Fruit fly (Drosophila melanogaster) whole organism, embryonic: ENCODE measurements around the gene CG43051.

Experiments used
- Atf6 ChIP-seq: fragments of 200-800 bp; sonication (Bioruptor generic); IDR thresholded peaks from 2 replicates; pipeline ENCODE4 v1.3.6; 2022; ENCODE audit warnings: missing biosample characterization, missing genetic modification characterization
- CG14710 ChIP-seq: fragments of 200-800 bp; sonication (Bioruptor generic); optimal IDR thresholded peaks from 3 replicates; lab custom pipeline; 2019; ENCODE audit warnings: missing biosample characterization, mild to moderate bottlenecking, missing genetic modification characterization, moderate library complexity
- CG1529 ChIP-seq: fragments of 200-800 bp; sonication (Bioruptor generic); optimal IDR thresholded peaks from 3 replicates; lab custom pipeline; 2018; ENCODE audit warnings: missing biosample characterization, missing genetic modification characterization
- CG15479 ChIP-seq: fragments of 200-800 bp; sonication (Bioruptor generic); optimal IDR thresholded peaks from 3 replicates; lab custom pipeline; 2019; ENCODE audit warnings: missing biosample characterization, mild to moderate bottlenecking, missing genetic modification characterization, moderate library complexity
- CG16863 ChIP-seq: fragments of 200-800 bp; sonication (Bioruptor generic); optimal IDR thresholded peaks from 3 replicates; lab custom pipeline; 2016; ENCODE audit warnings: missing biosample characterization, missing genetic modification characterization
- CG17328 ChIP-seq: fragments of 200-800 bp; sonication (Bioruptor generic); IDR thresholded peaks from 2 replicates; pipeline ENCODE4 v1.3.6; 2022; ENCODE audit warnings: missing biosample characterization, missing genetic modification characterization
- CG17359 ChIP-seq: fragments of 200-800 bp; sonication (Bioruptor generic); optimal IDR thresholded peaks from 3 replicates; lab custom pipeline; 2018; ENCODE audit warnings: missing biosample characterization, mild to moderate bottlenecking, missing genetic modification characterization, moderate library complexity
- CG17612 ChIP-seq: fragments of 200-800 bp; sonication (Bioruptor generic); IDR thresholded peaks from 2 replicates; pipeline ENCODE4 v1.3.6; 2022; ENCODE audit warnings: missing biosample characterization, missing genetic modification characterization
- CG17829 ChIP-seq: fragments of 200-800 bp; optimal IDR thresholded peaks from 2 replicates; lab custom pipeline; 2019; ENCODE audit warnings: missing biosample characterization, mild to moderate bottlenecking, missing genetic modification characterization, moderate library complexity
- CG17912 ChIP-seq: fragments of 200-800 bp; sonication (Bioruptor generic); optimal IDR thresholded peaks from 2 replicates; lab custom pipeline; 2018; ENCODE audit warnings: missing biosample characterization, mild to moderate bottlenecking, missing genetic modification characterization
- CG1792 ChIP-seq: fragments of 200-800 bp; sonication (Bioruptor generic); optimal IDR thresholded peaks from 2 replicates; lab custom pipeline; 2016; ENCODE audit warnings: missing biosample characterization, missing genetic modification characterization
- CG2199 ChIP-seq: fragments of 200-800 bp; sonication (Bioruptor generic); IDR thresholded peaks from 3 replicates; pipeline ENCODE4 v1.3.6; 2022; ENCODE audit warnings: missing biosample characterization, missing genetic modification characterization
- CG8290 ChIP-seq, 3 experiments: fragments of 200-800 bp; sonication (Bioruptor generic); optimal IDR thresholded peaks; 2 replicates each; lab custom pipeline; 2016 to 2019; ENCODE audit warnings: missing biosample characterization in 3 of 3, missing genetic modification characterization in 3 of 3, mild to moderate bottlenecking in 2 of 3, moderate library complexity in 1 of 3
- Dbx ChIP-seq: fragments of 200-800 bp; sonication (Bioruptor generic); IDR thresholded peaks from 3 replicates; pipeline ENCODE4 v1.3.6; 2022; ENCODE audit warnings: missing biosample characterization, missing genetic modification characterization
- E2f2 ChIP-seq: fragments of 200-800 bp; sonication (Bioruptor generic); IDR thresholded peaks from 2 replicates; pipeline ENCODE4 v1.3.6; 2022; ENCODE audit warnings: missing biosample characterization, missing genetic modification characterization
- ERR ChIP-seq: fragments of 200-800 bp; sonication (Bioruptor generic); optimal IDR thresholded peaks from 2 replicates; lab custom pipeline; 2016; ENCODE audit warnings: missing biosample characterization, missing genetic modification characterization
- Ets65A ChIP-seq: fragments of 200-800 bp; sonication (Bioruptor generic); peaks from one replicate; lab custom pipeline; 2016; ENCODE audit warnings: missing biosample characterization, missing genetic modification characterization
- HmgD ChIP-seq: fragments of 200-800 bp; sonication (Bioruptor generic); optimal IDR thresholded peaks from 3 replicates; lab custom pipeline; 2016; ENCODE audit warnings: missing biosample characterization, missing genetic modification characterization
- Hr78 ChIP-seq, 2 experiments: fragments of 200-800 bp in 1 of 2; fragments of >200 bp in 1 of 2; sonication (Bioruptor generic) in 1 of 2; optimal IDR thresholded peaks; 2 replicates each; lab custom pipeline; 2017 to 2019; ENCODE audit warnings: missing biosample characterization in 2 of 2, missing genetic modification characterization in 2 of 2, mild to moderate bottlenecking in 1 of 2, moderate library complexity in 1 of 2
- Lim3 ChIP-seq: fragments of 200-800 bp; sonication (Bioruptor generic); IDR thresholded peaks from 2 replicates; pipeline ENCODE4 v1.3.6; 2022; ENCODE audit warnings: missing biosample characterization, missing genetic modification characterization
- Oaz ChIP-seq: fragments of 200-800 bp; sonication (Bioruptor generic); IDR thresholded peaks from 2 replicates; pipeline ENCODE4 v1.3.6; 2022; ENCODE audit warnings: missing biosample characterization, missing genetic modification characterization
- Xrp1 ChIP-seq: fragments of 200-800 bp; sonication (Bioruptor generic); IDR thresholded peaks from 2 replicates; pipeline ENCODE4 v1.3.6; 2022; ENCODE audit warnings: missing biosample characterization, missing genetic modification characterization
- ac ChIP-seq: fragments of 200-800 bp; sonication (Bioruptor generic); optimal IDR thresholded peaks from 3 replicates; lab custom pipeline; 2017; ENCODE audit warnings: missing biosample characterization, mild to moderate bottlenecking, missing genetic modification characterization
- al ChIP-seq: fragments of 200-800 bp; sonication (Bioruptor generic); IDR thresholded peaks from 2 replicates; pipeline ENCODE4 v1.3.6; 2022; ENCODE audit warnings: missing biosample characterization, missing genetic modification characterization
- ash1 ChIP-seq: fragments of 200-800 bp; sonication (Bioruptor generic); optimal IDR thresholded peaks from 2 replicates; lab custom pipeline; 2018; ENCODE audit warnings: missing biosample characterization, mild to moderate bottlenecking, missing genetic modification characterization
- cad ChIP-seq: fragments of >200 bp; optimal IDR thresholded peaks from 2 replicates; lab custom pipeline; 2017; ENCODE audit warnings: missing biosample characterization, missing genetic modification characterization
- chn ChIP-seq: fragments of 200-800 bp; sonication (Bioruptor generic); optimal IDR thresholded peaks from 2 replicates; lab custom pipeline; 2016; ENCODE audit warnings: missing biosample characterization, missing genetic modification characterization
- ci ChIP-seq: fragments of 200-800 bp; sonication (Bioruptor generic); IDR thresholded peaks from 3 replicates; pipeline ENCODE4 v1.3.6; 2022; ENCODE audit warnings: missing biosample characterization, missing genetic modification characterization
- dimm ChIP-seq: fragments of 200-800 bp; sonication (Bioruptor generic); IDR thresholded peaks from 2 replicates; pipeline ENCODE4 v1.3.6; 2022; ENCODE audit warnings: missing biosample characterization, missing genetic modification characterization
- exex ChIP-seq: fragments of 200-800 bp; sonication (Bioruptor generic); optimal IDR thresholded peaks from 4 replicates; lab custom pipeline; 2018; ENCODE audit warnings: missing biosample characterization, mild to moderate bottlenecking, missing genetic modification characterization, moderate library complexity
- gem ChIP-seq: fragments of 200-800 bp; sonication (Bioruptor generic); optimal IDR thresholded peaks from 2 replicates; lab custom pipeline; 2019; ENCODE audit warnings: missing biosample characterization, mild to moderate bottlenecking, missing genetic modification characterization, moderate library complexity
- grn ChIP-seq: fragments of 200-800 bp; sonication (Bioruptor generic); optimal IDR thresholded peaks from 3 replicates; lab custom pipeline; 2017; ENCODE audit warnings: missing biosample characterization, missing genetic modification characterization
- gsb-n ChIP-seq: fragments of 200-800 bp; sonication (Bioruptor generic); optimal IDR thresholded peaks from 3 replicates; lab custom pipeline; 2018; ENCODE audit warnings: missing biosample characterization, mild to moderate bottlenecking, missing genetic modification characterization
- hbn ChIP-seq: fragments of 200-800 bp; sonication (Bioruptor generic); IDR thresholded peaks from 2 replicates; pipeline ENCODE4 v1.3.6; 2022; ENCODE audit warnings: missing biosample characterization, missing genetic modification characterization; ENCODE audit not compliant: partially characterized antibody
- insv ChIP-seq, 2 experiments: fragments of 200-800 bp; sonication (Bioruptor generic); optimal IDR thresholded peaks; 3 replicates each; lab custom pipeline; 2016 to 2018; ENCODE audit warnings: missing biosample characterization in 2 of 2, missing genetic modification characterization in 2 of 2
- inv ChIP-seq: fragments of 200-800 bp; sonication (Bioruptor generic); IDR thresholded peaks from 2 replicates; pipeline ENCODE4 v1.3.6; 2022; ENCODE audit warnings: missing biosample characterization, missing genetic modification characterization; ENCODE audit not compliant: partially characterized antibody
- lov ChIP-seq, 2 experiments: fragments of 200-800 bp in 1 of 2; fragments of >200 bp in 1 of 2; sonication (Bioruptor generic) in 1 of 2; IDR thresholded peaks in 1 of 2; optimal IDR thresholded peaks in 1 of 2; 2 replicates in 1 of 2; 3 replicates in 1 of 2; pipeline versions ENCODE4 v1.3.6 to Lab custom; 2017 to 2022; ENCODE audit warnings: missing biosample characterization in 1 of 2, missing genetic modification characterization in 1 of 2
- phol ChIP-seq: fragments of 200-800 bp; sonication (Bioruptor generic); optimal IDR thresholded peaks from 3 replicates; lab custom pipeline; 2018; ENCODE audit warnings: missing biosample characterization, mild to moderate bottlenecking, missing genetic modification characterization, moderate library complexity
- pros ChIP-seq: fragments of 200-800 bp; sonication (Bioruptor generic); optimal IDR thresholded peaks from 3 replicates; lab custom pipeline; 2019; ENCODE audit warnings: missing biosample characterization, mild to moderate bottlenecking, missing genetic modification characterization, moderate library complexity
- sisA ChIP-seq: fragments of 200-800 bp; sonication (Bioruptor generic); IDR thresholded peaks from 2 replicates; pipeline ENCODE4 v1.3.6; 2022; ENCODE audit warnings: missing biosample characterization, missing genetic modification characterization
- slou ChIP-seq: fragments of 200-800 bp; sonication (Bioruptor generic); optimal IDR thresholded peaks from 3 replicates; lab custom pipeline; 2016; ENCODE audit warnings: missing biosample characterization, missing genetic modification characterization
- toy ChIP-seq: fragments of 200-800 bp; sonication (Bioruptor generic); IDR thresholded peaks from 2 replicates; pipeline ENCODE4 v1.3.6; 2022; ENCODE audit warnings: missing biosample characterization, missing genetic modification characterization
- usp ChIP-seq: fragments of >200 bp; optimal IDR thresholded peaks from 2 replicates; lab custom pipeline; 2017; ENCODE audit warnings: missing biosample characterization, missing genetic modification characterization
- vfl ChIP-seq: fragments of 200-800 bp; sonication (Bioruptor generic); optimal IDR thresholded peaks from 2 replicates; lab custom pipeline; 2016; ENCODE audit warnings: missing biosample characterization, missing genetic modification characterization
- vvl ChIP-seq: fragments of 200-800 bp; sonication (Bioruptor generic); IDR thresholded peaks from 2 replicates; pipeline ENCODE4 v1.3.6; 2022; ENCODE audit warnings: missing biosample characterization, missing genetic modification characterization
- wdn ChIP-seq: fragments of 200-800 bp; sonication (Bioruptor generic); IDR thresholded peaks from 2 replicates; pipeline ENCODE4 v1.3.6; 2022; ENCODE audit warnings: missing biosample characterization, missing genetic modification characterization
- wek ChIP-seq: fragments of 200-800 bp; sonication (Bioruptor generic); optimal IDR thresholded peaks from 3 replicates; lab custom pipeline; 2018; ENCODE audit warnings: missing biosample characterization, mild to moderate bottlenecking, missing genetic modification characterization, moderate library complexity
- z ChIP-seq: fragments of 200-800 bp; sonication (Bioruptor generic); IDR thresholded peaks from 3 replicates; pipeline ENCODE4 v1.3.6; 2022; ENCODE audit warnings: missing biosample characterization, missing genetic modification characterization

Gene CG43051

DNA sequence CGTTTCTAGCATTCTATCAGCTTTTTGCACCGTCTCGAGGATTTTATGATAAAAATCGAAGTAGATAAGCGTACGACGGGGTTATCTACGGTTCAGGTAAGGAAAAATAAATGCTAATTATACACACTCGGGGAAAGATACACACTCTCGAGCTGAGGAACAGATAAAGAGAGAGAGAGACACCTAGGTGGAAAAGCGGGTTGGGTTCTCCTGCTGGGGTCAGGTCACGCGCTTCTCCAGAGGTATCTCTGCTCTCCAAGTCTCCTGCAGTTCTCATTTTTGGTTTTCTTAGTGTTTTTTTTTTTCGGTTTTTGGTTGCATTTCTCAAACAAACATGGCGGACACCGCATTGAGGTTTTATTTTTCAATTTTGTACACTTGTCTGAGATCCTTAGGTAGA lies 47.9 kb upstream of the CG43051 start (continued):
- TF ChIP-seq E2f2 (0 out of 2 replicates have a peak, but pooled peaks have one; percentile 6), CG16863 (GFP tag; lab: Kevin White, UChicago) (no peak), pros (peak; percentile 81), z (GFP tag; lab: Robert Waterston, UW) (0 out of 3 replicates have a peak, but pooled peaks have one; percentile 16), al (GFP tag; lab: Robert Waterston, UW) (0 out of 2 replicates have a peak, but pooled peaks have one; percentile 20), gem (no peak), ash1 (no peak), wdn (GFP tag; lab: Robert Waterston, UW) (0 out of 2 replicates have a peak, but pooled peaks have one; percentile 3), slou (GFP tag; lab: Kevin White, UChicago) (no peak), phol (tag; lab: Kevin White, UChicago) (peak; percentile 56), sisA (no peak), Oaz (GFP tag; lab: Robert Waterston, UW) (no peak), CG15479 (peak; percentile 29), toy (no peak), cad (peak; percentile 31), grn (peak; percentile 2), ci (GFP tag; lab: Robert Waterston, UW) (0 out of 3 replicates have a peak, but pooled peaks have one; percentile 6), CG17328 (GFP tag; lab: Robert Waterston, UW) (0 out of 2 replicates have a peak, but pooled peaks have one; percentile 6), Atf6 (GFP tag; lab: Robert Waterston, UW) (peak; percentile 47), CG8290 (GFP tag; optimal IDR thresholded peaks at IDR 0.05; lab: Kevin White, UChicago) (no peak), CG8290 (tag; optimal IDR thresholded peaks at IDR 0.05; lab: Kevin White, UChicago) (peak in 1 of 2 experiments; percentile 14), CG2199 (GFP tag; lab: Robert Waterston, UW) (peak; percentile 62; the same call in 1 of the 3 replicates), Dbx (peak; percentile 58; the same call in 2 of the 3 replicates)

DNA sequence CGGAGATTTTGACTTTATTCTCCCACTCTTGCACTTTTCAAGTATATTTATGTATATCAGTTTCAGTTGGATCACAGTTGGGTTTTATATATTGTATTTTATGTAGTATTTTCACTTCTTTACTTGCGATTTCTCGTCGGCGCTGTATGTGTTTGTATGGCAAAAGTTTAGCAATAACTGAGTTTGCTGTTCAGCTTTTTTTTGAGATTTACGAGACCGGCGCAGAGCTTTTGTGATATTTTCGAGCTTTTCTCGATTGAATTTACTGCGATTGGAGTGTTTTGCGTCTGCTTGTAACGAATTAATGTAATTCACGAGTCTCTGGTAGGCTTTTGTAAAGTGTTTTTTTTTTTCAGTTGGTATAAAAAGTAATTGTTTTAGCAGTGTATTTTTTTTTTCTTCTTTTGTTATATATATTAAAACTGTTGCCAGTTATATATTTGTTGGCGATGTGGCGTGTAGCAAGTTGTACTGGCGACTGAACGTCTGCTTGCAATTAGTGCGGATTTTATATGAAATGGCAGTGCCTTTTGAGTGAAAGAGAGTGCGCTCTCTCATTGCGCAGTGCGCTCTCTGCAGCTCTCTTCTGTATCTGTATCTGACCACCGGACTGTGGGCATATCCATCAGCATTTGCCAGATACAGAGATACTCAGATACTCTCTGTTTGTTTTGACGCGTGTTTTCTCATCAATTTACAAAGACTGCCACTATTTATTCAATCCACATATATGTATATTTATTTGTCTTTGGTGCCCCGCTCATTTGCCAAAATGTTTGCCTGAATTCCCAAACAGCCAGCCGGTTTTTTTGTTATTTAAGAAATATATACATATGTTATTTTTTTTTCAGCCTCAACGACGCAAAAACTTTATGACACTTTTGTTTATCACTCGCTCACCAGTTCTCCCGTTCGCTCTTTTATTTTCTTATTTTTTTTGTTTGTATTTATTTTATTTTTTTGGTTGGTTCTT lies 46.7 kb upstream of the CG43051 start:
- TF ChIP-seq chn (GFP tag; lab: Kevin White, UChicago), result peak; percentile 7
- peak; percentile 37; the same call in 1 of the 2 replicates for TF ChIP-seq hbn
- peak; percentile 68; the same call in 1 of the 2 replicates for TF ChIP-seq vvl (GFP tag; lab: Robert Waterston, UW)
- TF ChIP-seq usp (GFP tag; lab: Kevin White, UChicago), result no peak
- no peak for TF ChIP-seq Hr78 (GFP tag; optimal IDR thresholded peaks at IDR 0.05; lab: Kevin White, UChicago)
- TF ChIP-seq CG17359 (tag; lab: Kevin White, UChicago), result peak; percentile 57
- peak; percentile 33; the same call in 1 of the 2 replicates for TF ChIP-seq inv
- TF ChIP-seq gsb-n (tag; lab: Kevin White, UChicago), result no peak
- peak; percentile 51 for TF ChIP-seq exex
- no peak for TF ChIP-seq CG1792 (GFP tag; lab: Kevin White, UChicago)
- peak; percentile 72 for TF ChIP-seq ac (GFP tag; lab: Kevin White, UChicago)
- TF ChIP-seq Ets65A (GFP tag; lab: Kevin White, UChicago), result no peak
- TF ChIP-seq ash1, result peak; percentile 48
- TF ChIP-seq CG17612 (GFP tag; lab: Robert Waterston, UW), result no peak
- TF ChIP-seq dimm (GFP tag; lab: Robert Waterston, UW), result no peak
- TF ChIP-seq HmgD (GFP tag; lab: Kevin White, UChicago), result no peak
- no peak for TF ChIP-seq Lim3
- TF ChIP-seq vfl (GFP tag; lab: Kevin White, UChicago), result no peak
- TF ChIP-seq ERR, result no peak
- peak in 1 of 2 experiments; percentile 68 for TF ChIP-seq insv (GFP tag; optimal IDR thresholded peaks at IDR 0.05; lab: Kevin White, UChicago)
- TF ChIP-seq CG17912 (GFP tag; lab: Kevin White, UChicago), result peak; percentile 82
- TF ChIP-seq CG14710, result peak; percentile 44
- TF ChIP-seq CG1529 (GFP tag; lab: Kevin White, UChicago), result peak; percentile 47
- TF ChIP-seq Xrp1, result peak; percentile 63
- peak; percentile 41 for TF ChIP-seq CG17829 (tag; lab: Kevin White, UChicago)
- no peak for TF ChIP-seq al (GFP tag; lab: Robert Waterston, UW)
- TF ChIP-seq lov (optimal IDR thresholded peaks at IDR 0.05; lab: Kevin White, UChicago), result no peak
- TF ChIP-seq lov (GFP tag; IDR thresholded peaks at IDR 0.05; lab: Robert Waterston, UW), result no peak
- TF ChIP-seq wek, result peak; percentile 86
